Fruit fly (Drosophila melanogaster): ENCODE data around the gene AANATL2.

AANATL2 gene

dm6 chr2L:6291605-6292004 is 35.9 kb downstream of the AANATL2 start (continued):
- TF ChIP-seq CG10543 (GFP tag; optimal IDR thresholded peaks at IDR 0.05) (peak; percentile 34), CG12942 (GFP tag; optimal IDR thresholded peaks at IDR 0.05) (no peak), CG14014 (GFP tag; IDR thresholded peaks at IDR 0.05) (no peak), Fer1 (GFP tag; optimal IDR thresholded peaks at IDR 0.05) (no peak), Max (GFP tag; optimal IDR thresholded peaks at IDR 0.05) (no peak), cato (GFP tag; optimal IDR thresholded peaks at IDR 0.05; ENCODE audit: borderline replicate concordance) (no peak), Spps (tag; optimal IDR thresholded peaks at IDR 0.05) (peak; percentile 16), stwl (tag; optimal IDR thresholded peaks at IDR 0.05) (peak; percentile 5), vvl (GFP tag; IDR thresholded peaks at IDR 0.05) (no peak), crc (GFP tag; optimal IDR thresholded peaks at IDR 0.05) (no peak), disco-r (GFP tag; optimal IDR thresholded peaks at IDR 0.05) (no peak), chinmo (GFP tag; IDR thresholded peaks at IDR 0.05; ENCODE audit: partially characterized antibody) (0 out of 4 replicates have a peak, but pooled peaks have one; percentile 43), Med (GFP tag) (peak; percentile 67), fru (optimal IDR thresholded peaks at IDR 0.05) (no peak), Asciz (GFP tag; optimal IDR thresholded peaks at IDR 0.05) (peak; percentile 66), CG4328 (GFP tag; optimal IDR thresholded peaks at IDR 0.05) (peak; percentile 54), CG4617 (GFP tag; optimal IDR thresholded peaks at IDR 0.05; ENCODE audit: borderline replicate concordance) (no peak), fd64A (GFP tag; optimal IDR thresholded peaks at IDR 0.05) (peak; percentile 83), CG10959 (GFP tag; IDR thresholded peaks at IDR 0.05) (no peak), CG6689 (GFP tag; IDR thresholded peaks at IDR 0.05) (no peak), nau (GFP tag; optimal IDR thresholded peaks at IDR 0.05) (no peak), CG32772 (GFP tag; IDR thresholded peaks at IDR 0.05) (peak; percentile 23; the same call in 1 of the 2 replicates), CG16863 (GFP tag; optimal IDR thresholded peaks at IDR 0.05) (no peak), Hr3 (GFP tag; optimal IDR thresholded peaks at IDR 0.05) (no peak), Awh (GFP tag; IDR thresholded peaks at IDR 0.05) (0 out of 2 replicates have a peak, but pooled peaks have one; percentile 1), bigmax (GFP tag; optimal IDR thresholded peaks at IDR 0.05) (no peak), lbe (GFP tag; optimal IDR thresholded peaks at IDR 0.05) (no peak), Optix (GFP tag; IDR thresholded peaks at IDR 0.05) (no peak), sd (tag; optimal IDR thresholded peaks at IDR 0.05) (peak; percentile 45), CG11696 (GFP tag; IDR thresholded peaks at IDR 0.05) (no peak), CG6791 (GFP tag; IDR thresholded peaks at IDR 0.05; ENCODE audit: partially characterized antibody) (no peak), MTF-1 (GFP tag; optimal IDR thresholded peaks at IDR 0.05; ENCODE audit: borderline replicate concordance) (peak; percentile 34), eve (GFP tag; optimal IDR thresholded peaks at IDR 0.05) (no peak), CG6765 (GFP tag; optimal IDR thresholded peaks at IDR 0.05) (no peak), exex (tag; optimal IDR thresholded peaks at IDR 0.05) (peak; percentile 39), Hand (GFP tag; optimal IDR thresholded peaks at IDR 0.05) (no peak), CG18011 (GFP tag; optimal IDR thresholded peaks at IDR 0.05) (no peak), CG14965 (GFP tag; optimal IDR thresholded peaks at IDR 0.05; ENCODE audit: borderline replicate concordance) (no peak), CG1603 (tag; optimal IDR thresholded peaks at IDR 0.05) (peak; percentile 34), CrebB (tag; optimal IDR thresholded peaks at IDR 0.05) (peak; percentile 21), abd-A (tag; optimal IDR thresholded peaks at IDR 0.05) (peak; percentile 61), run (tag; optimal IDR thresholded peaks at IDR 0.05) (peak; percentile 56), Xrp1 (GFP tag; IDR thresholded peaks at IDR 0.05) (peak; percentile 25; the same call in 1 of the 2 replicates), Vsx1 (GFP tag; optimal IDR thresholded peaks at IDR 0.05) (peak; percentile 28), lmd (GFP tag; IDR thresholded peaks at IDR 0.05) (no peak), CG15073 (GFP tag; optimal IDR thresholded peaks at IDR 0.05) (no peak), bowl (GFP tag; IDR thresholded peaks at IDR 0.05) (no peak), zen2 (GFP tag; IDR thresholded peaks at IDR 0.05; ENCODE audit: partially characterized antibody) (no peak), pho (GFP tag; optimal IDR thresholded peaks at IDR 0.05) (no peak), CG3847 (GFP tag; IDR thresholded peaks at IDR 0.05) (no peak), nmo (GFP tag; optimal IDR thresholded peaks at IDR 0.05) (no peak)

Measured in whole organism, embryonic.